Worm (Caenorhabditis elegans) whole organism, L4 larva: ENCODE data around the gene atf-7.

Experiments used
- D1046.2 ChIP-seq: fragments of 200-800 bp; sonication (Bioruptor generic); IDR thresholded peaks from 2 replicates; pipeline ENCODE4 v1.3.6; 2022; ENCODE audit warnings: missing genetic modification characterization, missing compliant biosample characterization
- F10B5.3 ChIP-seq: sonication (generic microtip); optimal IDR thresholded peaks from 2 replicates; lab custom pipeline; 2016; ENCODE audit warnings: mild to moderate bottlenecking, missing genetic modification characterization, missing compliant biosample characterization
- F26F4.8 ChIP-seq: fragments of 200-800 bp; sonication (Bioruptor generic); conservative IDR thresholded peaks from 2 replicates; pipeline ENCODE4 v1.3.6; 2022; ENCODE audit warnings: missing genetic modification characterization, missing compliant biosample characterization
- F44E2.7 ChIP-seq: fragments of 200-800 bp; sonication (Bioruptor generic); IDR thresholded peaks from 2 replicates; pipeline ENCODE4 v2.1.2; 2022; ENCODE audit warnings: missing genetic modification characterization, missing compliant biosample characterization
- R02D3.7 ChIP-seq: fragments of 150-350 bp; sonication (generic microtip); optimal IDR thresholded peaks from 3 replicates; lab custom pipeline; 2014; ENCODE audit warnings: missing biosample characterization, missing genetic modification characterization
- T26A8.4 ChIP-seq: fragments of 200-800 bp; sonication (Bioruptor generic); IDR thresholded peaks from 2 replicates; pipeline ENCODE4 v1.3.6; 2022; ENCODE audit warnings: missing genetic modification characterization, missing compliant biosample characterization
- Y105C5A.15 ChIP-seq: fragments of 200-800 bp; sonication (Bioruptor generic); IDR thresholded peaks from 2 replicates; pipeline ENCODE4 v1.3.6; 2022; ENCODE audit warnings: missing genetic modification characterization, missing compliant biosample characterization
- ZK337.2 ChIP-seq: fragments of 200-800 bp; sonication (Bioruptor generic); IDR thresholded peaks from 2 replicates; pipeline ENCODE4 v1.3.6; 2022; ENCODE audit warnings: missing genetic modification reagents, missing genetic modification characterization, missing compliant biosample characterization
- ZK546.5 ChIP-seq, 2 experiments: sonication (generic microtip); optimal IDR thresholded peaks; 2 replicates each; lab custom pipeline; 2017; ENCODE audit warnings: missing biosample characterization in 2 of 2, missing genetic modification characterization in 2 of 2
- ama-1 ChIP-seq: fragments of 150-350 bp; optimal IDR thresholded peaks from 2 replicates; lab custom pipeline; 2014; ENCODE audit warnings: inconsistent platforms, mixed read lengths
- ceh-20 ChIP-seq: fragments of 200-800 bp; sonication (Bioruptor generic); IDR thresholded peaks from 2 replicates; pipeline ENCODE4 v1.3.6; 2022; ENCODE audit warnings: missing genetic modification reagents, missing genetic modification characterization, missing compliant biosample characterization
- ceh-62 ChIP-seq: sonication (generic microtip); optimal IDR thresholded peaks from 2 replicates; lab custom pipeline; 2017; ENCODE audit warnings: missing biosample characterization, missing genetic modification characterization
- ceh-82 ChIP-seq: sonication (generic microtip); optimal IDR thresholded peaks from 2 replicates; lab custom pipeline; 2017; ENCODE audit warnings: missing biosample characterization, missing genetic modification characterization
- ces-1 ChIP-seq: fragments of 150-350 bp; sonication (generic microtip); optimal IDR thresholded peaks from 4 replicates; lab custom pipeline; 2014; ENCODE audit warnings: missing biosample characterization, missing genetic modification reagents, missing genetic modification characterization
- daf-12 ChIP-seq: fragments of 150-350 bp; optimal IDR thresholded peaks from 2 replicates; lab custom pipeline; 2014; ENCODE audit warnings: missing biosample characterization, missing genetic modification reagents, missing genetic modification characterization
- daf-16 ChIP-seq, 3 experiments: sonication (generic microtip); optimal IDR thresholded peaks; 2 replicates each; lab custom pipeline; 2016 to 2017; ENCODE audit warnings: missing genetic modification characterization in 3 of 3, missing genetic modification reagents in 3 of 3, mild to moderate bottlenecking in 2 of 3, missing compliant biosample characterization in 2 of 3, missing biosample characterization in 1 of 3, moderate library complexity in 1 of 3
- daf-19 ChIP-seq: fragments of 200-800 bp; sonication (Bioruptor generic); conservative IDR thresholded peaks from 2 replicates; pipeline ENCODE4 v1.3.6; 2022; ENCODE audit warnings: missing genetic modification characterization, missing compliant biosample characterization
- dmd-9 ChIP-seq: fragments of 200-800 bp; sonication (Bioruptor generic); IDR thresholded peaks from 2 replicates; pipeline ENCODE4 v1.3.6; 2022; ENCODE audit warnings: missing genetic modification reagents, missing genetic modification characterization, missing compliant biosample characterization
- dpl-1 ChIP-seq: fragments of 150-350 bp; optimal IDR thresholded peaks from 2 replicates; lab custom pipeline; 2014; ENCODE audit warnings: missing biosample characterization, missing genetic modification reagents, missing genetic modification characterization
- duxl-1 ChIP-seq: sonication (generic microtip); optimal IDR thresholded peaks from 2 replicates; lab custom pipeline; 2016; ENCODE audit warnings: mild to moderate bottlenecking, missing genetic modification characterization, moderate library complexity, missing compliant biosample characterization; ENCODE audit not compliant: poor library complexity
- egl-27 ChIP-seq: sonication (generic microtip); optimal IDR thresholded peaks from 3 replicates; lab custom pipeline; 2017; ENCODE audit warnings: missing biosample characterization, missing genetic modification reagents, missing genetic modification characterization
- fos-1 ChIP-seq: fragments of 150-350 bp; optimal IDR thresholded peaks from 2 replicates; lab custom pipeline; 2014; ENCODE audit warnings: missing biosample characterization, missing genetic modification characterization
- gei-8 ChIP-seq: fragments of 200-800 bp; sonication (Bioruptor generic); optimal IDR thresholded peaks from 2 replicates; lab custom pipeline; 2018; ENCODE audit warnings: mild to moderate bottlenecking, missing genetic modification characterization, missing compliant biosample characterization
- hlh-11 ChIP-seq: fragments of 200-800 bp; sonication (Bioruptor generic); optimal IDR thresholded peaks from 2 replicates; lab custom pipeline; 2018; ENCODE audit warnings: mild to moderate bottlenecking, missing genetic modification characterization, missing compliant biosample characterization
- hlh-30 ChIP-seq: sonication (generic microtip); optimal IDR thresholded peaks from 2 replicates; lab custom pipeline; 2017; ENCODE audit warnings: antibody characterized with exemption, mild to moderate bottlenecking, missing genetic modification characterization, missing compliant biosample characterization; ENCODE audit not compliant: insufficient read depth
- lim-7 ChIP-seq: fragments of 200-800 bp; sonication (Bioruptor generic); IDR thresholded peaks from 2 replicates; pipeline ENCODE4 v1.3.6; 2022; ENCODE audit warnings: missing genetic modification characterization, missing compliant biosample characterization
- lin-1 ChIP-seq: fragments of 200-800 bp; sonication (Bioruptor generic); IDR thresholded peaks from 2 replicates; pipeline ENCODE4 v1.3.6; 2022; ENCODE audit warnings: missing genetic modification reagents, missing genetic modification characterization, missing compliant biosample characterization
- lin-13 ChIP-seq: fragments of 150-350 bp; optimal IDR thresholded peaks from 2 replicates; lab custom pipeline; 2014; ENCODE audit warnings: missing biosample characterization, missing genetic modification reagents, missing genetic modification characterization
- lir-3 ChIP-seq: sonication (generic microtip); optimal IDR thresholded peaks from 2 replicates; lab custom pipeline; 2016; ENCODE audit warnings: mild to moderate bottlenecking, missing genetic modification characterization, missing compliant biosample characterization
- lsy-2 ChIP-seq, 2 experiments: fragments of 150-350 bp in 1 of 2; sonication (generic microtip) in 1 of 2; optimal IDR thresholded peaks; 2 replicates each; lab custom pipeline; 2014 to 2017; ENCODE audit warnings: missing biosample characterization in 2 of 2, missing genetic modification characterization in 2 of 2
- madf-5 ChIP-seq, 2 experiments: fragments of 200-800 bp; sonication (Bioruptor generic); IDR thresholded peaks; 2 replicates each; pipeline ENCODE4 v1.3.6; 2022; ENCODE audit warnings: missing compliant biosample characterization in 2 of 2, missing genetic modification characterization in 2 of 2
- mep-1 ChIP-seq: fragments of 150-350 bp; sonication (generic microtip); optimal IDR thresholded peaks from 3 replicates; lab custom pipeline; 2014; ENCODE audit warnings: missing biosample characterization, missing genetic modification characterization
- mes-2 ChIP-seq: sonication (generic microtip); optimal IDR thresholded peaks from 2 replicates; lab custom pipeline; 2016; ENCODE audit warnings: missing genotype, mild to moderate bottlenecking, missing genetic modification characterization, missing compliant biosample characterization; ENCODE audit not compliant: poor library complexity, severe bottlenecking
- mxl-3 ChIP-seq: fragments of 200-800 bp; sonication (Bioruptor generic); optimal IDR thresholded peaks from 2 replicates; lab custom pipeline; 2018; ENCODE audit warnings: mild to moderate bottlenecking, missing genetic modification characterization, missing compliant biosample characterization
- nhr-11 ChIP-seq: fragments of 150-350 bp; optimal IDR thresholded peaks from 2 replicates; lab custom pipeline; 2014; ENCODE audit warnings: missing biosample characterization, missing genetic modification characterization
- nhr-111 ChIP-seq: fragments of 200-800 bp; sonication (Bioruptor generic); optimal IDR thresholded peaks from 2 replicates; lab custom pipeline; 2018; ENCODE audit warnings: mild to moderate bottlenecking, missing genetic modification characterization, missing compliant biosample characterization
- nhr-237 ChIP-seq: sonication (generic microtip); optimal IDR thresholded peaks from 2 replicates; lab custom pipeline; 2017; ENCODE audit warnings: missing biosample characterization, missing genetic modification characterization
- nhr-28 ChIP-seq: fragments of 150-350 bp; optimal IDR thresholded peaks from 2 replicates; lab custom pipeline; 2014; ENCODE audit warnings: missing biosample characterization, missing genetic modification characterization
- nhr-41 ChIP-seq: fragments of 200-800 bp; sonication (Bioruptor generic); IDR thresholded peaks from 2 replicates; pipeline ENCODE4 v1.3.6; 2022; ENCODE audit warnings: missing genetic modification reagents, missing genetic modification characterization, missing compliant biosample characterization
- nhr-42 ChIP-seq: fragments of 200-800 bp; sonication (Bioruptor generic); IDR thresholded peaks from 2 replicates; pipeline ENCODE4 v1.3.6; 2022; ENCODE audit warnings: missing genetic modification characterization, missing compliant biosample characterization
- nhr-48 ChIP-seq: sonication (generic microtip); optimal IDR thresholded peaks from 2 replicates; lab custom pipeline; 2016; ENCODE audit warnings: mild to moderate bottlenecking, missing genetic modification characterization, missing compliant biosample characterization
- pha-4 ChIP-seq, 2 experiments: fragments of 150-350 bp in 1 of 2; fragments of 200-800 bp in 1 of 2; sonication (Bioruptor generic) in 1 of 2; IDR thresholded peaks in 1 of 2; optimal IDR thresholded peaks in 1 of 2; 2 replicates each; pipeline versions ENCODE4 v1.3.6 to Lab custom; 2014 to 2022; ENCODE audit warnings: missing genetic modification characterization in 2 of 2, missing genetic modification reagents in 2 of 2, missing biosample characterization in 1 of 2, missing compliant biosample characterization in 1 of 2
- php-3 ChIP-seq: fragments of 200-800 bp; sonication (Bioruptor generic); IDR thresholded peaks from 2 replicates; pipeline ENCODE4 v1.3.6; 2022; ENCODE audit warnings: missing genetic modification reagents, missing genetic modification characterization, missing compliant biosample characterization
- pqm-1 ChIP-seq: sonication (generic microtip); optimal IDR thresholded peaks from 2 replicates; lab custom pipeline; 2017; ENCODE audit warnings: missing biosample characterization, missing genetic modification characterization
- set-16 ChIP-seq: fragments of 200-800 bp; sonication (Bioruptor generic); IDR thresholded peaks from 2 replicates; pipeline ENCODE4 v1.3.6; 2022; ENCODE audit warnings: missing genetic modification reagents, missing genetic modification characterization, missing compliant biosample characterization
- spr-1 ChIP-seq: sonication (generic microtip); optimal IDR thresholded peaks from 2 replicates; lab custom pipeline; 2016; ENCODE audit warnings: mild to moderate bottlenecking, missing genetic modification characterization, missing compliant biosample characterization
- spr-3 ChIP-seq: fragments of 200-800 bp; sonication (Bioruptor generic); optimal IDR thresholded peaks from 2 replicates; lab custom pipeline; 2018; ENCODE audit warnings: mild to moderate bottlenecking, missing genetic modification characterization, missing compliant biosample characterization
- tag-97 ChIP-seq: fragments of 200-800 bp; sonication (Bioruptor generic); IDR thresholded peaks from 2 replicates; pipeline ENCODE4 v1.3.6; 2022; ENCODE audit warnings: missing genetic modification characterization, missing compliant biosample characterization
- zip-11 ChIP-seq: fragments of 200-800 bp; sonication (Bioruptor generic); IDR thresholded peaks from 2 replicates; pipeline ENCODE4 v1.3.6; 2022; ENCODE audit warnings: missing genetic modification characterization, missing compliant biosample characterization
- ztf-7 ChIP-seq: fragments of 150-350 bp; optimal IDR thresholded peaks from 2 replicates; lab custom pipeline; 2014; ENCODE audit warnings: missing biosample characterization, missing genetic modification characterization

atf-7 gene

DNA sequence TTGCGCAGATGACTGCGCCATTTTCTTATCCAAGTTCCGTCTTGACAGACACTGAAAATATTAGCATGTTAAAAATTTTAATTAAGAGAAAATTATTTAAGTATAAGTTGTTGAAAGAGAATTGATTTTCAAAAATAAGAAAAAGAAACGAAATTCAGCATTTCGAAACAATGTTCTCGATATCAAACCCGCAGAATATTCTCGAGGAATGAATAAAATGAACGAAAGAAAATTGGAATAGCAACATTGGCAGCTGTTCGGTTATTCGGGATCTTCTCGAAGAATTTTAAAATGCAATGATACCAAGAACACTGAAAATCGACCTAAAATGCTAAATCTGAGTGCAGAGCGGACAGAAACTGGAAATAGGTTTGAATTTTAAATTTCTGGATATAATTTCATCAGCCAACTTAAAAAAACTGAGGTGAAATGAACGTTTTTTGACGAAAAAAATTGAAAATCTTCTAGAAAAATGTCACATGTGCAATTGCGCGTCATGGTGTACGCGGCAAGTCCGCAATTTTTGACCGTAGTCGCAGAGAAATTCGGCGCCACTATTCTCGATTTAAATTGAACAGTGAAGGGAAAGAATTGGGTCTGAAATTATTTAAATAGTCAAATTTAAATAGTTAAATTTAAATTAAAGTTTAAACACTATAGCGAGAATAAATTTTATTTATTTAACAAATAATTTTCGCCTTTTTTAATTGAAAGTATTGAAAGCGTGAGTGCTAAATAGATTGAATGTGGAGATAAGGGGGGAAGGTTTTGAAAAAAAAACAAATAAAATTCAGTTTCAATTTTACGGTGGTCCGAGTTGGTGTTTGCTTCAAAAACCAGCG, 9.4 kb upstream of the atf-7 start, which contains the start of the genes cct-5 and F25F2.1 (continued):
- TF ChIP-seq ztf-7 (tag; lab: Kevin White, UChicago), result peak; percentile 69
- TF ChIP-seq nhr-28 (tag; lab: Kevin White, UChicago), result peak; percentile 29
- no peak for TF ChIP-seq ZK546.5 (tag; optimal IDR thresholded peaks at IDR 0.05; lab: Kevin White, UChicago)
- TF ChIP-seq nhr-48, result no peak
- TF ChIP-seq php-3 (GFP tag; lab: Robert Waterston, UW), result no peak
- peak; percentile 85 for TF ChIP-seq dpl-1 (GFP tag; lab: Kevin White, UChicago)
- TF ChIP-seq daf-19 (GFP tag; lab: Robert Waterston, UW), result no peak
- TF ChIP-seq nhr-111, result no peak
- TF ChIP-seq lin-1 (GFP tag; lab: Robert Waterston, UW), result no peak
- TF ChIP-seq dmd-9 (GFP tag; lab: Robert Waterston, UW), result no peak
- TF ChIP-seq egl-27 (tag; lab: Kevin White, UChicago), result no peak
- no peak for TF ChIP-seq nhr-41
- TF ChIP-seq R02D3.7 (tag; lab: Kevin White, UChicago), result no peak
- TF ChIP-seq ZK337.2 (GFP tag; lab: Robert Waterston, UW), result no peak
- TF ChIP-seq ces-1 (GFP tag; lab: Kevin White, UChicago), result no peak
- no peak for TF ChIP-seq ama-1
- TF ChIP-seq gei-8 (GFP tag; lab: Kevin White, UChicago), result no peak
- no peak for TF ChIP-seq D1046.2
- no peak for TF ChIP-seq pha-4 (GFP tag; IDR thresholded peaks at IDR 0.05; lab: Robert Waterston, UW)
- no peak for TF ChIP-seq pha-4 (tag; optimal IDR thresholded peaks at IDR 0.05; lab: Kevin White, UChicago)
- no peak for TF ChIP-seq lim-7 (GFP tag; lab: Robert Waterston, UW)
- no peak for TF ChIP-seq nhr-237 (tag; lab: Kevin White, UChicago)
- no peak for TF ChIP-seq set-16 (GFP tag; lab: Robert Waterston, UW)
- TF ChIP-seq ceh-20 (GFP tag; lab: Robert Waterston, UW), result no peak
- TF ChIP-seq ceh-62, result no peak
- no peak for TF ChIP-seq tag-97 (GFP tag; lab: Robert Waterston, UW)
- TF ChIP-seq nhr-42 (GFP tag; lab: Robert Waterston, UW), result no peak
- TF ChIP-seq Y105C5A.15 (GFP tag; lab: Robert Waterston, UW), result no peak
- TF ChIP-seq spr-3 (GFP tag; lab: Kevin White, UChicago), result no peak
- TF ChIP-seq pqm-1, result no peak
- TF ChIP-seq hlh-11, result peak; percentile 39
- TF ChIP-seq ceh-82 (tag; lab: Kevin White, UChicago), result no peak
- no peak for TF ChIP-seq lir-3 (tag; lab: Kevin White, UChicago)
- TF ChIP-seq daf-12 (tag; lab: Kevin White, UChicago), result no peak
- TF ChIP-seq fos-1 (tag; lab: Kevin White, UChicago), result no peak
- no peak for TF ChIP-seq F26F4.8 (GFP tag; lab: Robert Waterston, UW)
- TF ChIP-seq lin-13 (GFP tag; lab: Kevin White, UChicago), result peak; percentile 73
- peak; percentile 70 for TF ChIP-seq mes-2 (tag; lab: Kevin White, UChicago)
- TF ChIP-seq F10B5.3 (tag; lab: Kevin White, UChicago), result no peak
- TF ChIP-seq duxl-1 (tag; lab: Kevin White, UChicago), result no peak
- no peak for TF ChIP-seq spr-1 (tag; lab: Kevin White, UChicago)
- no peak for TF ChIP-seq madf-5 (GFP tag; IDR thresholded peaks at IDR 0.05; lab: Robert Waterston, UW)
- TF ChIP-seq mep-1 (tag; lab: Kevin White, UChicago), result peak; percentile 67
- TF ChIP-seq nhr-11 (tag; lab: Kevin White, UChicago), result peak; percentile 19
- no peak for TF ChIP-seq mxl-3 (GFP tag; lab: Kevin White, UChicago)
- no peak for TF ChIP-seq F44E2.7
- TF ChIP-seq lsy-2 (tag; optimal IDR thresholded peaks at IDR 0.05; lab: Kevin White, UChicago), result peak in 1 of 2 experiments; percentile 95
- TF ChIP-seq hlh-30 (tag; lab: Kevin White, UChicago), result peak; percentile 77
- TF ChIP-seq zip-11 (GFP tag; lab: Robert Waterston, UW), result no peak
- TF ChIP-seq T26A8.4, result no peak
- no peak for TF ChIP-seq daf-16 (GFP tag; optimal IDR thresholded peaks at IDR 0.05; lab: Kevin White, UChicago)
- TF ChIP-seq daf-16 (tag; optimal IDR thresholded peaks at IDR 0.05; lab: Kevin White, UChicago), result no peak
